Fruit fly (Drosophila melanogaster): ENCODE data around the gene CG42798.

- TF ChIP-seq Jra (GFP tag; optimal IDR thresholded peaks at IDR 0.05) (no peak), Dfd (GFP tag; optimal IDR thresholded peaks at IDR 0.05) (no peak)
Observed at dm6 chr3R:17449402-17449801, 42.9 kb downstream of the CG42798 start.

Data from whole organism, wandering third instar larva.